Fruit fly (Drosophila melanogaster) whole organism, embryonic: ENCODE data around the gene Hs2st.
A peak's percentile ranks its signal among the peaks of the same experiment; 100 is the strongest.

Experiments used
- ATbp ChIP-seq: fragments of 200-800 bp; sonication (Bioruptor generic); optimal IDR thresholded peaks from 2 replicates; lab custom pipeline; 2017; ENCODE audit warnings: missing biosample characterization, mild to moderate bottlenecking, missing genetic modification characterization, missing genetic modification reagents
- BtbVII ChIP-seq: fragments of 200-800 bp; sonication (Bioruptor generic); optimal IDR thresholded peaks from 3 replicates; lab custom pipeline; 2017; ENCODE audit warnings: missing biosample characterization, mild to moderate bottlenecking, missing genetic modification characterization
- CG11398 ChIP-seq: fragments of 200-800 bp; sonication (Bioruptor generic); optimal IDR thresholded peaks from 2 replicates; lab custom pipeline; 2016; ENCODE audit warnings: missing biosample characterization, missing genetic modification characterization
- CG1233 ChIP-seq: fragments of 200-800 bp; sonication (Bioruptor generic); optimal IDR thresholded peaks from 4 replicates; lab custom pipeline; 2018; ENCODE audit warnings: missing biosample characterization, mild to moderate bottlenecking, missing genetic modification characterization
- CG12659 ChIP-seq: fragments of 200-800 bp; sonication (Bioruptor generic); optimal IDR thresholded peaks from 3 replicates; lab custom pipeline; 2017; ENCODE audit warnings: mild to moderate bottlenecking, missing biosample characterization, missing genetic modification reagents, missing genetic modification characterization
- CG13287 ChIP-seq: fragments of 200-800 bp; sonication (Bioruptor generic); IDR thresholded peaks from 2 replicates; pipeline ENCODE4 v1.3.6; 2022; ENCODE audit warnings: missing biosample characterization, missing genetic modification characterization; ENCODE audit not compliant: partially characterized antibody
- CG15269 ChIP-seq: fragments of 200-800 bp; sonication (Bioruptor generic); optimal IDR thresholded peaks from 2 replicates; lab custom pipeline; 2018; ENCODE audit warnings: missing biosample characterization, mild to moderate bottlenecking, missing genetic modification characterization, moderate library complexity
- CG1647 ChIP-seq: fragments of 200-800 bp; sonication (Bioruptor generic); optimal IDR thresholded peaks from 3 replicates; lab custom pipeline; 2016; ENCODE audit warnings: missing biosample characterization, missing genetic modification characterization
- CG17385 ChIP-seq: fragments of 200-800 bp; sonication (Bioruptor generic); optimal IDR thresholded peaks from 3 replicates; lab custom pipeline; 2018; ENCODE audit warnings: missing biosample characterization, mild to moderate bottlenecking, missing genetic modification characterization
- CG3065 ChIP-seq: fragments of 200-800 bp; sonication (Bioruptor generic); optimal IDR thresholded peaks from 2 replicates; lab custom pipeline; 2016; ENCODE audit warnings: missing biosample characterization, missing genetic modification characterization
- CG31441 ChIP-seq: fragments of 200-800 bp; sonication (Bioruptor generic); IDR thresholded peaks from 2 replicates; pipeline ENCODE4 v1.3.6; 2022; ENCODE audit warnings: missing biosample characterization, missing genetic modification characterization
- CG33213 ChIP-seq: fragments of 200-800 bp; sonication (Bioruptor generic); optimal IDR thresholded peaks from 3 replicates; lab custom pipeline; 2016; ENCODE audit warnings: missing biosample characterization, missing genetic modification characterization
- CG34376 ChIP-seq: fragments of 200-800 bp; sonication (Bioruptor generic); optimal IDR thresholded peaks from 2 replicates; lab custom pipeline; 2018; ENCODE audit warnings: missing biosample characterization, mild to moderate bottlenecking, missing genetic modification characterization
- CG34422 ChIP-seq: fragments of 200-800 bp; sonication (Bioruptor generic); IDR thresholded peaks from 3 replicates; pipeline ENCODE4 v1.3.6; 2022; ENCODE audit warnings: missing biosample characterization, missing genetic modification characterization
- CG4328 ChIP-seq: fragments of 200-800 bp; sonication (Bioruptor generic); optimal IDR thresholded peaks from 3 replicates; lab custom pipeline; 2017; ENCODE audit warnings: missing biosample characterization, missing genetic modification reagents, missing genetic modification characterization
- CG4854 ChIP-seq: fragments of 200-800 bp; sonication (Bioruptor generic); optimal IDR thresholded peaks from 2 replicates; lab custom pipeline; 2016; ENCODE audit warnings: missing biosample characterization, missing genetic modification characterization, inconsistent platforms
- CG7357 ChIP-seq: fragments of 200-800 bp; sonication (Bioruptor generic); IDR thresholded peaks from 3 replicates; pipeline ENCODE4 v1.3.6; 2022; ENCODE audit warnings: missing biosample characterization, missing genetic modification characterization
- CG8359 ChIP-seq: fragments of 200-800 bp; sonication (Bioruptor generic); optimal IDR thresholded peaks from 2 replicates; lab custom pipeline; 2017; ENCODE audit warnings: missing biosample characterization, mild to moderate bottlenecking, missing genetic modification characterization, borderline replicate concordance
- CG8388 ChIP-seq: fragments of 200-800 bp; sonication (Bioruptor generic); optimal IDR thresholded peaks from 2 replicates; lab custom pipeline; 2019; ENCODE audit warnings: missing biosample characterization, mild to moderate bottlenecking, missing genetic modification characterization, moderate library complexity
- CG8765 ChIP-seq: fragments of 200-800 bp; sonication (Bioruptor generic); IDR thresholded peaks from 2 replicates; pipeline ENCODE4 v1.3.6; 2022; ENCODE audit warnings: missing biosample characterization, missing genetic modification characterization
- CG9215 ChIP-seq: fragments of 200-800 bp; sonication (Bioruptor generic); IDR thresholded peaks from 2 replicates; pipeline ENCODE4 v1.3.6; 2022; ENCODE audit warnings: missing biosample characterization, missing genetic modification characterization
- CkIIα-i1 ChIP-seq: fragments of 200-800 bp; sonication (Bioruptor generic); IDR thresholded peaks from 2 replicates; pipeline ENCODE4 v1.3.6; 2022; ENCODE audit warnings: missing biosample characterization, missing genetic modification characterization
- D19A ChIP-seq: fragments of 200-800 bp; optimal IDR thresholded peaks from 3 replicates; lab custom pipeline; 2019; ENCODE audit warnings: missing biosample characterization, mild to moderate bottlenecking, missing genetic modification characterization, moderate library complexity
- Dad ChIP-seq: fragments of 200-800 bp; sonication (Bioruptor generic); optimal IDR thresholded peaks from 3 replicates; lab custom pipeline; 2016; ENCODE audit warnings: missing biosample characterization, missing genetic modification characterization
- E2f2 ChIP-seq: fragments of 200-800 bp; sonication (Bioruptor generic); IDR thresholded peaks from 2 replicates; pipeline ENCODE4 v1.3.6; 2022; ENCODE audit warnings: missing biosample characterization, missing genetic modification characterization
- Ets97D ChIP-seq: fragments of 200-800 bp; sonication (Bioruptor generic); optimal IDR thresholded peaks from 3 replicates; lab custom pipeline; 2016; ENCODE audit warnings: missing biosample characterization, missing genetic modification characterization
- Fer3 ChIP-seq: fragments of 200-800 bp; sonication (Bioruptor generic); optimal IDR thresholded peaks from 2 replicates; lab custom pipeline; 2018; ENCODE audit warnings: missing biosample characterization, mild to moderate bottlenecking, missing genetic modification characterization, moderate library complexity
- GATAe ChIP-seq: fragments of 200-800 bp; sonication (Bioruptor generic); conservative IDR thresholded peaks from 2 replicates; pipeline ENCODE4 v1.3.6; 2022; ENCODE audit warnings: missing biosample characterization, missing genetic modification characterization
- HLH3B ChIP-seq: fragments of 200-800 bp; sonication (Bioruptor generic); IDR thresholded peaks from 2 replicates; pipeline ENCODE4 v1.3.6; 2022; ENCODE audit warnings: missing biosample characterization, missing genetic modification characterization
- Hmr ChIP-seq: fragments of 200-800 bp; sonication (Bioruptor generic); optimal IDR thresholded peaks from 3 replicates; lab custom pipeline; 2017; ENCODE audit warnings: mild to moderate bottlenecking, missing biosample characterization, missing genetic modification reagents, missing genetic modification characterization
- MTF-1 ChIP-seq: fragments of 200-800 bp; sonication (Bioruptor generic); optimal IDR thresholded peaks from 2 replicates; lab custom pipeline; 2018; ENCODE audit warnings: missing biosample characterization, mild to moderate bottlenecking, missing genetic modification characterization, borderline replicate concordance
- Neu2 ChIP-seq: fragments of 200-800 bp; sonication (Bioruptor generic); optimal IDR thresholded peaks from 3 replicates; lab custom pipeline; 2016; ENCODE audit warnings: missing biosample characterization, missing genetic modification characterization, borderline replicate concordance
- Oli ChIP-seq: fragments of 200-800 bp; sonication (Bioruptor generic); optimal IDR thresholded peaks from 2 replicates; lab custom pipeline; 2018; ENCODE audit warnings: missing biosample characterization, mild to moderate bottlenecking, missing genetic modification characterization, moderate library complexity
- Rfx ChIP-seq: fragments of 200-800 bp; sonication (Bioruptor generic); IDR thresholded peaks from 2 replicates; pipeline ENCODE4 v1.3.6; 2022; ENCODE audit warnings: missing biosample characterization, missing genetic modification characterization
- Tbp ChIP-seq: fragments of >200 bp; optimal IDR thresholded peaks from 2 replicates; lab custom pipeline; 2018; ENCODE audit warnings: missing biosample characterization, missing genetic modification characterization
- al ChIP-seq: fragments of 200-800 bp; sonication (Bioruptor generic); IDR thresholded peaks from 2 replicates; pipeline ENCODE4 v1.3.6; 2022; ENCODE audit warnings: missing biosample characterization, missing genetic modification characterization
- ato ChIP-seq: fragments of 200-800 bp; sonication (Bioruptor generic); IDR thresholded peaks from 2 replicates; pipeline ENCODE4 v1.3.6; 2022; ENCODE audit warnings: missing biosample characterization, missing genetic modification characterization; ENCODE audit not compliant: partially characterized antibody
- bcd ChIP-seq: fragments of 200-800 bp; sonication (Bioruptor generic); optimal IDR thresholded peaks from 2 replicates; lab custom pipeline; 2017; ENCODE audit warnings: missing biosample characterization, mild to moderate bottlenecking, missing genetic modification characterization
- caup ChIP-seq: fragments of 200-800 bp; sonication (Bioruptor generic); optimal IDR thresholded peaks from 3 replicates; lab custom pipeline; 2017; ENCODE audit warnings: missing biosample characterization, mild to moderate bottlenecking, missing genetic modification characterization, moderate library complexity; ENCODE audit not compliant: severe bottlenecking
- dimm ChIP-seq: fragments of 200-800 bp; sonication (Bioruptor generic); IDR thresholded peaks from 2 replicates; pipeline ENCODE4 v1.3.6; 2022; ENCODE audit warnings: missing biosample characterization, missing genetic modification characterization
- gem ChIP-seq: fragments of 200-800 bp; sonication (Bioruptor generic); optimal IDR thresholded peaks from 2 replicates; lab custom pipeline; 2019; ENCODE audit warnings: missing biosample characterization, mild to moderate bottlenecking, missing genetic modification characterization, moderate library complexity
- gro ChIP-seq: fragments of 200-800 bp; sonication (Bioruptor generic); optimal IDR thresholded peaks from 2 replicates; lab custom pipeline; 2016; ENCODE audit warnings: missing biosample characterization, missing genetic modification characterization
- lilli ChIP-seq: fragments of 200-800 bp; sonication (Bioruptor generic); optimal IDR thresholded peaks from 3 replicates; lab custom pipeline; 2016; ENCODE audit warnings: missing biosample characterization, missing genetic modification characterization
- peb ChIP-seq: fragments of 200-800 bp; sonication (Bioruptor generic); IDR thresholded peaks from 2 replicates; pipeline ENCODE4 v1.3.6; 2022; ENCODE audit warnings: missing biosample characterization, missing genetic modification characterization
- prd ChIP-seq, 3 experiments: fragments of >200 bp in 2 of 3; fragments of 200-800 bp in 1 of 3; sonication (Bioruptor generic) in 1 of 3; optimal IDR thresholded peaks in 2 of 3; IDR thresholded peaks in 1 of 3; 2 replicates in 2 of 3; 3 replicates in 1 of 3; pipeline versions ENCODE4 v1.3.6 to Lab custom; 2017 to 2022; ENCODE audit warnings: missing biosample characterization in 1 of 3, missing genetic modification characterization in 1 of 3
- seq ChIP-seq: fragments of 200-800 bp; sonication (Bioruptor generic); IDR thresholded peaks from 2 replicates; pipeline ENCODE4 v1.3.6; 2022; ENCODE audit warnings: missing biosample characterization, missing genetic modification characterization
- sisA ChIP-seq: fragments of 200-800 bp; sonication (Bioruptor generic); IDR thresholded peaks from 2 replicates; pipeline ENCODE4 v1.3.6; 2022; ENCODE audit warnings: missing biosample characterization, missing genetic modification characterization
- stc ChIP-seq: fragments of 200-800 bp; sonication (Bioruptor generic); IDR thresholded peaks from 2 replicates; pipeline ENCODE4 v1.3.6; 2022; ENCODE audit warnings: missing biosample characterization, missing genetic modification characterization
- tll ChIP-seq, 2 experiments: fragments of 200-800 bp in 1 of 2; fragments of >200 bp in 1 of 2; sonication (Bioruptor generic) in 1 of 2; optimal IDR thresholded peaks; 2 replicates each; lab custom pipeline; 2017 to 2019; ENCODE audit warnings: missing biosample characterization in 2 of 2, missing genetic modification characterization in 2 of 2, mild to moderate bottlenecking in 1 of 2, moderate library complexity in 1 of 2
- vfl ChIP-seq: fragments of 200-800 bp; sonication (Bioruptor generic); optimal IDR thresholded peaks from 2 replicates; lab custom pipeline; 2016; ENCODE audit warnings: missing biosample characterization, missing genetic modification characterization

The Hs2st gene

dm6 chr2L:19453381-19453780, 8.8 kb upstream of the Hs2st start, which contains the start of gene Top2 (continued):
- TF ChIP-seq CG15269 (tag; lab: Kevin White, UChicago) (no peak), lilli (GFP tag; lab: Kevin White, UChicago) (peak; percentile 55), caup (peak; percentile 17), CG17385 (GFP tag; lab: Kevin White, UChicago) (no peak), CG8765 (no peak), Neu2 (GFP tag; lab: Kevin White, UChicago) (peak; percentile 1), CG34376 (no peak), CG31441 (GFP tag; lab: Robert Waterston, UW) (peak; percentile 99), stc (GFP tag; lab: Robert Waterston, UW) (no peak), Dad (peak; percentile 3), MTF-1 (GFP tag; lab: Kevin White, UChicago) (no peak), CG1647 (GFP tag; lab: Kevin White, UChicago) (no peak), GATAe (GFP tag; lab: Robert Waterston, UW) (no peak), CG13287 (peak; percentile 92), prd (optimal IDR thresholded peaks at IDR 0.05; lab: Kevin White, UChicago) (no peak), prd (GFP tag; IDR thresholded peaks at IDR 0.05; lab: Robert Waterston, UW) (no peak), Ets97D (GFP tag; lab: Kevin White, UChicago) (peak; percentile 91), tll (GFP tag; optimal IDR thresholded peaks at IDR 0.05; lab: Kevin White, UChicago) (no peak), BtbVII (no peak), E2f2 (peak; percentile 76), ATbp (GFP tag; lab: Kevin White, UChicago) (no peak), sisA (no peak), CG8388 (GFP tag; lab: Kevin White, UChicago) (no peak), gro (GFP tag; lab: Kevin White, UChicago) (peak; percentile 61), CG3065 (GFP tag; lab: Kevin White, UChicago) (no peak), CG4328 (no peak), Fer3 (tag; lab: Kevin White, UChicago) (no peak), D19A (tag; lab: Kevin White, UChicago) (peak; percentile 18), Tbp (GFP tag; lab: Kevin White, UChicago) (no peak), ato (GFP tag; lab: Robert Waterston, UW) (peak; percentile 80), CG34422 (GFP tag; lab: Robert Waterston, UW) (0 out of 3 replicates have a peak, but pooled peaks have one; percentile 8), CG7357 (GFP tag; lab: Robert Waterston, UW) (no peak), peb (GFP tag; lab: Robert Waterston, UW) (no peak), CG11398 (GFP tag; lab: Kevin White, UChicago) (no peak), CkIIα-i1 (GFP tag; lab: Robert Waterston, UW) (no peak), CG4854 (GFP tag; lab: Kevin White, UChicago) (no peak), dimm (GFP tag; lab: Robert Waterston, UW) (no peak), seq (GFP tag; lab: Robert Waterston, UW) (no peak), bcd (GFP tag; lab: Kevin White, UChicago) (peak; percentile 44), HLH3B (GFP tag; lab: Robert Waterston, UW) (no peak), Hmr (GFP tag; lab: Kevin White, UChicago) (peak; percentile 82), gem (tag; lab: Kevin White, UChicago) (peak; percentile 51), CG9215 (GFP tag; lab: Robert Waterston, UW) (peak; percentile 46; the same call in 1 of the 2 replicates), vfl (GFP tag; lab: Kevin White, UChicago) (peak; percentile 52), CG33213 (GFP tag; lab: Kevin White, UChicago) (peak; percentile 86), Oli (tag; lab: Kevin White, UChicago) (no peak), al (GFP tag; lab: Robert Waterston, UW) (no peak), CG1233 (GFP tag; lab: Kevin White, UChicago) (no peak), Rfx (GFP tag; lab: Robert Waterston, UW) (peak; percentile 63), CG8359 (GFP tag; lab: Kevin White, UChicago) (no peak), CG12659 (GFP tag; lab: Kevin White, UChicago) (peak; percentile 79)
